Worm (Caenorhabditis elegans) whole organism, L4/young adult: ENCODE results near the gene R07B7.9.

ENCODE experiments used
- W03F9.2 ChIP-seq: fragments of 150-350 bp; optimal IDR thresholded peaks from 2 replicates; lab custom pipeline; 2014; ENCODE audit warnings: missing biosample characterization, missing genetic modification characterization
- dao-5 ChIP-seq: sonication (generic microtip); optimal IDR thresholded peaks from 2 replicates; lab custom pipeline; 2016; ENCODE audit warnings: missing genotype, missing genetic modification characterization, moderate library complexity, missing compliant biosample characterization
- him-1 ChIP-seq: sonication (generic microtip); optimal IDR thresholded peaks from 2 replicates; lab custom pipeline; 2016; ENCODE audit warnings: missing genotype, missing genetic modification reagents, missing genetic modification characterization, missing compliant biosample characterization

- TF ChIP-seq him-1 (tag; lab: Kevin White, UChicago) (no peak), dao-5 (tag; lab: Kevin White, UChicago) (no peak), W03F9.2 (tag; lab: Kevin White, UChicago) (no peak)
Measured at ce11 chrV:12095865-12096264, 15.7 kb upstream of the R07B7.9 start, which contains the start of gene nhr-207.
